Fruit fly (Drosophila melanogaster) whole organism, embryonic: ENCODE results near the gene CG14340.

Experiments
- Aef1 ChIP-seq: fragments of 200-800 bp; sonication (Bioruptor generic); IDR thresholded peaks from 3 replicates; pipeline ENCODE4 v1.3.6; 2022; ENCODE audit warnings: missing biosample characterization, missing genetic modification characterization
- Antp ChIP-seq: fragments of 200-800 bp; sonication (Bioruptor generic); optimal IDR thresholded peaks from 3 replicates; lab custom pipeline; 2016; ENCODE audit warnings: missing biosample characterization, missing genetic modification characterization
- Bteb2 ChIP-seq: fragments of 200-800 bp; sonication (Bioruptor generic); optimal IDR thresholded peaks from 2 replicates; lab custom pipeline; 2016; ENCODE audit warnings: missing biosample characterization, missing genetic modification characterization
- CG12071 ChIP-seq: fragments of 200-800 bp; sonication (Bioruptor generic); optimal IDR thresholded peaks from 3 replicates; lab custom pipeline; 2018; ENCODE audit warnings: missing biosample characterization, mild to moderate bottlenecking, missing genetic modification characterization
- CG14014 ChIP-seq: fragments of 200-800 bp; sonication (Bioruptor generic); IDR thresholded peaks from 2 replicates; pipeline ENCODE4 v1.3.6; 2022; ENCODE audit warnings: missing biosample characterization, missing genetic modification characterization
- CG15479 ChIP-seq: fragments of 200-800 bp; sonication (Bioruptor generic); optimal IDR thresholded peaks from 3 replicates; lab custom pipeline; 2019; ENCODE audit warnings: missing biosample characterization, mild to moderate bottlenecking, missing genetic modification characterization, moderate library complexity
- CG1603 ChIP-seq: fragments of 200-800 bp; sonication (Bioruptor generic); optimal IDR thresholded peaks from 2 replicates; lab custom pipeline; 2019; ENCODE audit warnings: missing biosample characterization, mild to moderate bottlenecking, missing genetic modification characterization, moderate library complexity
- CG16779 ChIP-seq: fragments of 200-800 bp; sonication (Bioruptor generic); IDR thresholded peaks from 2 replicates; pipeline ENCODE4 v1.3.6; 2022; ENCODE audit warnings: missing biosample characterization, missing genetic modification characterization
- CG17359 ChIP-seq: fragments of 200-800 bp; sonication (Bioruptor generic); optimal IDR thresholded peaks from 3 replicates; lab custom pipeline; 2018; ENCODE audit warnings: missing biosample characterization, mild to moderate bottlenecking, missing genetic modification characterization, moderate library complexity
- CG17361 ChIP-seq: fragments of 200-800 bp; sonication (Bioruptor generic); IDR thresholded peaks from 3 replicates; pipeline ENCODE4 v1.3.6; 2022; ENCODE audit warnings: missing biosample characterization, missing genetic modification characterization
- CG17568 ChIP-seq: fragments of 200-800 bp; sonication (Bioruptor generic); optimal IDR thresholded peaks from 2 replicates; lab custom pipeline; 2018; ENCODE audit warnings: missing biosample characterization, mild to moderate bottlenecking, missing genetic modification characterization, moderate library complexity
- CG31224 ChIP-seq: fragments of 200-800 bp; sonication (Bioruptor generic); IDR thresholded peaks from 2 replicates; pipeline ENCODE4 v1.3.6; 2022; ENCODE audit warnings: missing biosample characterization, missing genetic modification characterization
- CG34376 ChIP-seq: fragments of 200-800 bp; sonication (Bioruptor generic); optimal IDR thresholded peaks from 2 replicates; lab custom pipeline; 2018; ENCODE audit warnings: missing biosample characterization, mild to moderate bottlenecking, missing genetic modification characterization
- CG4707 ChIP-seq: fragments of 200-800 bp; sonication (Bioruptor generic); optimal IDR thresholded peaks from 2 replicates; lab custom pipeline; 2018; ENCODE audit warnings: missing biosample characterization, mild to moderate bottlenecking, missing genetic modification characterization, moderate library complexity
- CG7271 ChIP-seq: fragments of 200-800 bp; sonication (Bioruptor generic); optimal IDR thresholded peaks from 2 replicates; lab custom pipeline; 2018; ENCODE audit warnings: missing biosample characterization, mild to moderate bottlenecking, missing genetic modification characterization, moderate library complexity
- CG8765 ChIP-seq: fragments of 200-800 bp; sonication (Bioruptor generic); IDR thresholded peaks from 2 replicates; pipeline ENCODE4 v1.3.6; 2022; ENCODE audit warnings: missing biosample characterization, missing genetic modification characterization
- CG8924 ChIP-seq: fragments of 200-800 bp; optimal IDR thresholded peaks from 3 replicates; lab custom pipeline; 2019; ENCODE audit warnings: missing biosample characterization, mild to moderate bottlenecking, missing genetic modification characterization, moderate library complexity
- Chrac-16 ChIP-seq: fragments of 200-800 bp; sonication (Bioruptor generic); optimal IDR thresholded peaks from 3 replicates; lab custom pipeline; 2016; ENCODE audit warnings: missing biosample characterization, missing genetic modification characterization
- D19A ChIP-seq: fragments of 200-800 bp; optimal IDR thresholded peaks from 3 replicates; lab custom pipeline; 2019; ENCODE audit warnings: missing biosample characterization, mild to moderate bottlenecking, missing genetic modification characterization, moderate library complexity
- HmgZ ChIP-seq: fragments of 200-800 bp; sonication (Bioruptor generic); optimal IDR thresholded peaks from 2 replicates; lab custom pipeline; 2018; ENCODE audit warnings: missing biosample characterization, mild to moderate bottlenecking, missing genetic modification characterization
- Hmx ChIP-seq: fragments of 200-800 bp; sonication (Bioruptor generic); optimal IDR thresholded peaks from 2 replicates; lab custom pipeline; 2016; ENCODE audit warnings: missing biosample characterization, missing genetic modification characterization
- Hr39 ChIP-seq: fragments of >200 bp; optimal IDR thresholded peaks from 2 replicates; lab custom pipeline; 2017
- Med ChIP-seq: fragments of 200-800 bp; sonication (Bioruptor generic); peaks from one replicate; lab custom pipeline; 2016; ENCODE audit warnings: missing biosample characterization, missing genetic modification characterization, mild to moderate bottlenecking, inconsistent platforms, moderate library complexity
- Mrtf ChIP-seq: fragments of 200-800 bp; sonication (Bioruptor generic); IDR thresholded peaks from 3 replicates; pipeline ENCODE4 v1.3.6; 2022; ENCODE audit warnings: missing biosample characterization, missing genetic modification characterization
- PHDP ChIP-seq: fragments of 200-800 bp; sonication (Bioruptor generic); optimal IDR thresholded peaks from 3 replicates; lab custom pipeline; 2018; ENCODE audit warnings: missing biosample characterization, mild to moderate bottlenecking, missing genetic modification characterization, moderate library complexity
- Pdp1 ChIP-seq, 2 experiments: fragments of 200-800 bp; sonication (Bioruptor generic); optimal IDR thresholded peaks; 3 replicates each; lab custom pipeline; 2016; ENCODE audit warnings: missing biosample characterization in 2 of 2, missing genetic modification characterization in 2 of 2, mild to moderate bottlenecking in 1 of 2, moderate library complexity in 1 of 2
- Six4 ChIP-seq: fragments of 200-800 bp; sonication (Bioruptor generic); optimal IDR thresholded peaks from 2 replicates; lab custom pipeline; 2016; ENCODE audit warnings: missing biosample characterization, missing genetic modification characterization
- Sox102F ChIP-seq: fragments of 200-800 bp; sonication (Bioruptor generic); optimal IDR thresholded peaks from 2 replicates; lab custom pipeline; 2018; ENCODE audit warnings: missing biosample characterization, mild to moderate bottlenecking, missing genetic modification characterization, moderate library complexity
- Sry-δ ChIP-seq: fragments of 200-800 bp; sonication (Bioruptor generic); optimal IDR thresholded peaks from 2 replicates; lab custom pipeline; 2016; ENCODE audit warnings: missing biosample characterization, missing genetic modification characterization
- Xbp1 ChIP-seq: fragments of 200-800 bp; sonication (Bioruptor generic); optimal IDR thresholded peaks from 3 replicates; lab custom pipeline; 2016; ENCODE audit warnings: missing biosample characterization, mild to moderate bottlenecking, missing genetic modification characterization
- Xrp1 ChIP-seq: fragments of 200-800 bp; sonication (Bioruptor generic); IDR thresholded peaks from 2 replicates; pipeline ENCODE4 v1.3.6; 2022; ENCODE audit warnings: missing biosample characterization, missing genetic modification characterization
- ems ChIP-seq: fragments of 200-800 bp; sonication (Bioruptor generic); optimal IDR thresholded peaks from 3 replicates; lab custom pipeline; 2016; ENCODE audit warnings: missing biosample characterization, missing genetic modification characterization
- exex ChIP-seq: fragments of 200-800 bp; sonication (Bioruptor generic); optimal IDR thresholded peaks from 4 replicates; lab custom pipeline; 2018; ENCODE audit warnings: missing biosample characterization, mild to moderate bottlenecking, missing genetic modification characterization, moderate library complexity
- grau ChIP-seq: fragments of 200-800 bp; optimal IDR thresholded peaks from 3 replicates; lab custom pipeline; 2019; ENCODE audit warnings: missing biosample characterization, mild to moderate bottlenecking, missing genetic modification characterization, moderate library complexity
- jing ChIP-seq: fragments of 200-800 bp; sonication (Bioruptor generic); optimal IDR thresholded peaks from 2 replicates; lab custom pipeline; 2018; ENCODE audit warnings: missing biosample characterization, mild to moderate bottlenecking, missing genetic modification characterization
- mirr ChIP-seq: fragments of 200-800 bp; sonication (Bioruptor generic); optimal IDR thresholded peaks from 3 replicates; lab custom pipeline; 2018; ENCODE audit warnings: missing biosample characterization, mild to moderate bottlenecking, missing genetic modification characterization
- nmo ChIP-seq: fragments of 200-800 bp; sonication (Bioruptor generic); optimal IDR thresholded peaks from 2 replicates; lab custom pipeline; 2018; ENCODE audit warnings: missing biosample characterization, mild to moderate bottlenecking, missing genetic modification characterization, moderate library complexity
- oc ChIP-seq: fragments of 200-800 bp; sonication (Bioruptor generic); optimal IDR thresholded peaks from 2 replicates; lab custom pipeline; 2018; ENCODE audit warnings: missing biosample characterization, mild to moderate bottlenecking, missing genetic modification characterization, moderate library complexity
- p53 ChIP-seq: fragments of 200-800 bp; sonication (Bioruptor generic); optimal IDR thresholded peaks from 2 replicates; lab custom pipeline; 2016; ENCODE audit warnings: missing biosample characterization, missing genetic modification characterization
- phol ChIP-seq: fragments of 200-800 bp; sonication (Bioruptor generic); optimal IDR thresholded peaks from 3 replicates; lab custom pipeline; 2018; ENCODE audit warnings: missing biosample characterization, mild to moderate bottlenecking, missing genetic modification characterization, moderate library complexity
- pita ChIP-seq: fragments of 200-800 bp; sonication (Bioruptor generic); optimal IDR thresholded peaks from 2 replicates; lab custom pipeline; 2017; ENCODE audit warnings: missing biosample characterization, mild to moderate bottlenecking, missing genetic modification characterization
- pzg ChIP-seq: fragments of 200-800 bp; sonication (Bioruptor generic); optimal IDR thresholded peaks from 3 replicates; lab custom pipeline; 2018; ENCODE audit warnings: missing biosample characterization, mild to moderate bottlenecking, missing genetic modification characterization, moderate library complexity
- row ChIP-seq: fragments of 200-800 bp; sonication (Bioruptor generic); IDR thresholded peaks from 3 replicates; pipeline ENCODE4 v1.3.6; 2022; ENCODE audit warnings: missing biosample characterization, missing genetic modification characterization
- sens ChIP-seq: fragments of 200-800 bp; sonication (Bioruptor generic); peaks from one replicate; lab custom pipeline; 2016; ENCODE audit warnings: missing biosample characterization, missing genetic modification characterization
- slbo ChIP-seq: fragments of 200-800 bp; sonication (Bioruptor generic); IDR thresholded peaks from 2 replicates; pipeline ENCODE4 v1.3.6; 2022; ENCODE audit warnings: missing biosample characterization, missing genetic modification characterization
- tup ChIP-seq: fragments of 200-800 bp; sonication (Bioruptor generic); optimal IDR thresholded peaks from 2 replicates; lab custom pipeline; 2016; ENCODE audit warnings: missing biosample characterization, mild to moderate bottlenecking, missing genetic modification characterization, moderate library complexity
- z ChIP-seq: fragments of 200-800 bp; sonication (Bioruptor generic); IDR thresholded peaks from 3 replicates; pipeline ENCODE4 v1.3.6; 2022; ENCODE audit warnings: missing biosample characterization, missing genetic modification characterization

Gene CG14340

DNA sequence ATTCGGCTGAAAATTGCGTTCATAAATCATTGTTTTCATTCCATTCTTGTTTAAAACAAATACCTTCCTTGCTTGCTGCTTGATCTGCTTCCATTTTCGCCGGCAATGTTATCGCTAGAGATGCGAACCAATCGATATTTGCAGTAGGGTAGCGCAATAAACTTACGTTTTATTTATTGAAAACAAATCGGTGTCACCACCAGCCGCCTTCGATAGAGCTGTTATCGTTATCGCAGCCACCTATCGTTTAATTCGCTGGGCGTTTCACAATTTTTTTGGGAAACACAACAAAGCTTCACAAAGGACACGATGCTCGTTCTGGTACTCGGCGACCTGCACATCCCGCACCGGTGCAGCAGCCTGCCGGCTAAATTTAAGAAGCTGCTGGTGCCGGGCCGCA lies 37.8 kb downstream of the CG14340 start, which contains the start of the genes Tfb4 and Vps29 (continued):
- TF ChIP-seq Sry-δ (GFP tag; lab: Kevin White, UChicago) (peak; percentile 94), Six4 (peak; percentile 26), Sox102F (GFP tag; lab: Kevin White, UChicago) (no peak), Bteb2 (GFP tag; lab: Kevin White, UChicago) (peak; percentile 32), ems (GFP tag; lab: Kevin White, UChicago) (peak; percentile 67), oc (tag; lab: Kevin White, UChicago) (no peak), nmo (GFP tag; lab: Kevin White, UChicago) (peak; percentile 3), Mrtf (GFP tag; lab: Robert Waterston, UW) (0 out of 3 replicates have a peak, but pooled peaks have one; percentile 21), jing (no peak), Xbp1 (peak; percentile 67), CG17568 (GFP tag; lab: Kevin White, UChicago) (peak; percentile 99), CG12071 (GFP tag; lab: Kevin White, UChicago) (no peak), CG8765 (GFP tag; lab: Robert Waterston, UW) (no peak), Antp (GFP tag; lab: Kevin White, UChicago) (peak; percentile 63), Med (GFP tag; lab: Kevin White, UChicago) (peak; percentile 97)

DNA sequence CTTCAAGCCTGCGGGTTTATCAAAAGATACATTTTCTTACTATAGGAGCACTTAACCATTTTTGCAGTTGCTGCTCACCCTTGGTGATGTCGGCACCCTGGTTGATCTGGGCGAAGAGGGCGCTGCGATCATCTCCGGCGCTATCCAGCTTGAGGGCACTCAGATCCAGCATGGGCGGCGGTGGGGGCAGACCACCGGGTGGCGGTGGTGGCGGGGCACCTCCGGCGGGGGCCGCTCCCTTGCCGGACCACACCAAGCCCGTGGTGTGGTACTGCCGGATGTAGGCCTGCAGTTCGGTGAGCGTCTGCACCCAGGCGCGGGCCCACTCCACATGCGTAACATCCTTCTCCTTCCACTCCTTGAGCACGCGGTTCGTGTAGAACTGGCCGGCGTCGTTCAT lies 40.0 kb downstream of the CG14340 start:
- TF ChIP-seq pita: no peak
- TF ChIP-seq Hr39: peak; percentile 83

DNA sequence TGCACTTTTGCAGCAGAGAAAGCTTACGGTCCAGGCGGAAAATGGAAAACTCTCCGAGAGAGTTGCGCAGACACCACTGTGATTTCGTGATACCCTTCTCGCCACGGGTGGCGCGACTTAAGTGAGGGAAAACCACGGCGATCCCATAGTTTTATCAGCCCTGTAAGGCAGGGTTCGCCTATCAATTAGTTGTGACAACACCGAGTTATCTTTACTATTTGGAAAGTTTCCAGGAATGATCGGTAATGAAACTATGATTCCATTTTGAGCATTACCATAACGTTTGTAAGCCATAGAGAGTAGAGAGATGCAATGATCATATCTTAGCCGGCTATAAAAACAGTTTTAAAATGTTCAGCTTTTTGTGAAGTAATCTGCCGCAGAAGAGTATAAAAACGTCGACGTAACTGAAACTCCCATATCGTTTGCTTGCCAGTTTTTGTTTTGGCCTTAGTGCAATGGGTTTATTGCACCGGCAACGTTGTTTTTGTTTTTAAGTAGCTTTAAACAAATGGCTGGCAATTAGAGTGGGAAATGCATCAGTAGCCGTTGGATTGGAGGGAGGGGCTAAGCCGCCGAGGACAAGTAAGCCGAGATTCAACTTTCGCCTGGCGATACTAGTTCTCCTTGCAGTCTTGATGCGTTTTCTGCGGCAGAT lies 44.0 kb downstream of the CG14340 start:
- TF ChIP-seq CG8924 (peak; percentile 14), sens (GFP tag; lab: Kevin White, UChicago) (peak; percentile 47), PHDP (tag; lab: Kevin White, UChicago) (peak; percentile 20), D19A (peak; percentile 91), Aef1 (GFP tag; lab: Robert Waterston, UW) (no peak), Sox102F (GFP tag; lab: Kevin White, UChicago) (peak; percentile 5), pzg (GFP tag; lab: Kevin White, UChicago) (no peak), CG4707 (GFP tag; lab: Kevin White, UChicago) (no peak), CG15479 (peak; percentile 3), CG16779 (GFP tag; lab: Robert Waterston, UW) (no peak), CG14014 (GFP tag; lab: Robert Waterston, UW) (no peak), row (GFP tag; lab: Robert Waterston, UW) (peak; percentile 41; the same call in 2 of the 3 replicates), tup (GFP tag; lab: Kevin White, UChicago) (no peak), CG17361 (GFP tag; lab: Robert Waterston, UW) (no peak), CG1603 (tag; lab: Kevin White, UChicago) (peak; percentile 25), Xrp1 (GFP tag; lab: Robert Waterston, UW) (no peak)
- TF ChIP-seq, all 482 proteins: peak for 8

DNA sequence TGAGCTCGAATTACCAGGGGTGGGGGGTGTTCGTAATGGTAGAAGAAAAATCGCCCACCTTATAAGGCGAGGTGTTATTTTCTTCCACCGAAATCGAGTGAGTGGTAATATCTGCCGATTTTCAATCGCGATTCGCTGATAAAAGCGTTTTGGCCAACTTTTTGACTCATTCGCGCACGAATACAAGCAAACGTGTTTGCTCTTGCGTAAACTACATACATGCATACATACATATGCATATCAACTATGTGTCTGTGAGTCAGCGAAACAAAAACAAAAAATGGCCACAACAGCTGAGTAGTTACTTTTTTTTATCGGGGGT lies 44.6 kb downstream of the CG14340 start:
- TF ChIP-seq CG34376 (peak; percentile 20), Pdp1 (GFP tag; optimal IDR thresholded peaks at IDR 0.05; lab: Kevin White, UChicago) (peak in 1 of 2 experiments; percentile 92), phol (tag; lab: Kevin White, UChicago) (peak; percentile 38), sens (GFP tag; lab: Kevin White, UChicago) (peak; percentile 60), CG31224 (GFP tag; lab: Robert Waterston, UW) (no peak), slbo (GFP tag; lab: Robert Waterston, UW) (0 out of 2 replicates have a peak, but pooled peaks have one; percentile 8), grau (tag; lab: Kevin White, UChicago) (no peak), HmgZ (tag; lab: Kevin White, UChicago) (peak; percentile 20), Hmx (GFP tag; lab: Kevin White, UChicago) (no peak), Chrac-16 (GFP tag; lab: Kevin White, UChicago) (no peak), CG17359 (no peak), p53 (GFP tag; lab: Kevin White, UChicago) (peak; percentile 21), mirr (GFP tag; lab: Kevin White, UChicago) (peak; percentile 33), exex (tag; lab: Kevin White, UChicago) (peak; percentile 64), z (GFP tag; lab: Robert Waterston, UW) (peak; percentile 47; the same call in 1 of the 3 replicates), CG7271 (no peak)
